In the genomic region with DNA sequence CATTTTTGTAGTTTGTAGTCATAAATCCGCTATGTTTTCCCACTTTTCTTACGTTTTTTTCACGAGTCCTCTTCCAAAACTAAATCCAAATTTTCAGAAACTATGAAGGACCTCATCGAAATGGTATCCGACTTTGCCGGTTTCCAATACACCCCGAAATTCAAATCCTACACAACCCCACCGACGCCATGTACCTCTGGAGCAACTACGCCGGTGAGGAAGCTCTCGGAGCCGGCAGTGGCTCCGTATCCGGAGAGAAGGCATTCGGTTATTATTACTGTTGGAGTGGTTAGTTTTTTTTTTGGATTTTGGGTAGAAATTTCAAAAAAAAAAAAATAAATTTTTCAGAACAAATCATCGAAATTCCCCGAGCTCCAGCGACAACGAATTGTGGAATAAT, we compare ENCODE assay signal across 2 worm cellular contexts.
TF ChIP-seq lines count a peak whose summit lies in the region.

A gene (plus strand): TSS at position 84 of the 400 bp plus-strand sequence.

TF ChIP-seq in whole organism, L1 larva, 84 proteins besides CTCF, POLR2A, EP300 and RAD21:
- TF ChIP-seq nhr-85 (tag; lab: Kevin White, UChicago) = peak; percentile 21
- no peak for TF ChIP-seq efl-1 (optimal IDR thresholded peaks at IDR 0.05; lab: Kevin White, UChicago)
- peak in 1 of 2 experiments; percentile 56 for TF ChIP-seq efl-1 (GFP tag; optimal IDR thresholded peaks at IDR 0.05 in 1 of 2; lab: Kevin White, UChicago)
- TF ChIP-seq sup-37 (GFP tag; optimal IDR thresholded peaks at IDR 0.05; lab: Kevin White, UChicago) = no peak

TF ChIP-seq in whole organism, young adult, 124 proteins besides CTCF, POLR2A, EP300 and RAD21:
- no peak for TF ChIP-seq unc-62 (GFP tag; optimal IDR thresholded peaks at IDR 0.05; lab: Kevin White, UChicago)
- TF ChIP-seq nfyb-1 (GFP tag; IDR thresholded peaks at IDR 0.05; lab: Robert Waterston, UW) = 0 out of 2 replicates have a peak, but pooled peaks have one; percentile 10
